Fruit fly (Drosophila melanogaster): Measurements from ENCODE around the gene cl.

dm6 chr2L:5547288-5547777 is 27.4 kb downstream of the cl start:
- TF ChIP-seq pan (optimal IDR thresholded peaks at IDR 0.05) (no peak), EcR (GFP tag; optimal IDR thresholded peaks at IDR 0.05) (no peak)

All from whole organism.